Worm (Caenorhabditis elegans) whole organism, young adult: ENCODE measurements around the gene C03B1.5.

Source experiments
- die-1 ChIP-seq: sonication (generic microtip); optimal IDR thresholded peaks from 2 replicates; lab custom pipeline; 2016; ENCODE audit warnings: missing genotype, mild to moderate bottlenecking, missing genetic modification characterization, missing compliant biosample characterization
- him-1 ChIP-seq: sonication (generic microtip); optimal IDR thresholded peaks from 2 replicates; lab custom pipeline; 2016; ENCODE audit warnings: missing genotype, missing genetic modification reagents, missing genetic modification characterization, missing compliant biosample characterization
- madf-3 ChIP-seq: fragments of 200-800 bp; sonication (Bioruptor generic); IDR thresholded peaks from 2 replicates; pipeline ENCODE4 v1.3.6; 2022; ENCODE audit warnings: missing genetic modification reagents, missing genetic modification characterization, missing compliant biosample characterization
- ztf-22 ChIP-seq: fragments of 200-800 bp; sonication (Bioruptor generic); optimal IDR thresholded peaks from 2 replicates; lab custom pipeline; 2018; ENCODE audit warnings: mild to moderate bottlenecking, missing genetic modification characterization, moderate library complexity, missing compliant biosample characterization

ce11 chrX:6405905-6406304 is 50.5 kb downstream of the C03B1.5 start:
- TF ChIP-seq ztf-22 (GFP tag; lab: Kevin White, UChicago) (no peak), madf-3 (no peak), him-1 (tag; lab: Kevin White, UChicago) (no peak), die-1 (no peak)
